Worm (Caenorhabditis elegans) whole organism, L4/young adult: ENCODE measurements around the gene eef-1A.1.

Source experiments
- W03F9.2 ChIP-seq: fragments of 150-350 bp; optimal IDR thresholded peaks from 2 replicates; lab custom pipeline; 2014; ENCODE audit warnings: missing biosample characterization, missing genetic modification characterization
- dao-5 ChIP-seq: sonication (generic microtip); optimal IDR thresholded peaks from 2 replicates; lab custom pipeline; 2016; ENCODE audit warnings: missing genotype, missing genetic modification characterization, moderate library complexity, missing compliant biosample characterization

DNA sequence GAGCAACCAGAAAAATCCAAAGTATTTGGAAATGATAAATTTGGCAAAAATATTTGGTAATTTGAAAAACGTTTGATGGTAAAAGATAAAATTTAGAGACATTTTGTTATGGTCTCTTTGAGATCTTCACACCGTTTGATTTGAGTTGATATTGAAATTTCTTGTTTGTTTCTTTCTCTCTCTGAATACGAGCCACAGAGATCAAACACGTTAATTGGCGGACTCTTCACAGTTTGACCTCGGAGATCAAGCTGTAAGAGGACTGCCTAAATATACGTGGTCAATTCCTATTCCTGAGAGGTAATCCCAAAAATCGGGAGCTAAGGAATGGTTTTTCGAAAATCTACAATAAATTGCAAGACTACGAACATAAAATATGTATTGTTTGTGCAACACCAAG is 2.9 kb downstream of the eef-1A.1 start:
- TF ChIP-seq W03F9.2 = no peak
- no peak for TF ChIP-seq dao-5 (tag; lab: Kevin White, UChicago)
